Fruit fly (Drosophila melanogaster) S2 (cell line): ENCODE measurements around the gene CG32750.

Experiments used
- CG8478 ChIP-seq: fragments of >200 bp; optimal IDR thresholded peaks from 2 replicates; lab custom pipeline; 2018
- CTCF ChIP-seq, 2 experiments: fragments of >200 bp; optimal IDR thresholded peaks; 2 replicates each; lab custom pipeline; 2018

Gene CG32750

DNA sequence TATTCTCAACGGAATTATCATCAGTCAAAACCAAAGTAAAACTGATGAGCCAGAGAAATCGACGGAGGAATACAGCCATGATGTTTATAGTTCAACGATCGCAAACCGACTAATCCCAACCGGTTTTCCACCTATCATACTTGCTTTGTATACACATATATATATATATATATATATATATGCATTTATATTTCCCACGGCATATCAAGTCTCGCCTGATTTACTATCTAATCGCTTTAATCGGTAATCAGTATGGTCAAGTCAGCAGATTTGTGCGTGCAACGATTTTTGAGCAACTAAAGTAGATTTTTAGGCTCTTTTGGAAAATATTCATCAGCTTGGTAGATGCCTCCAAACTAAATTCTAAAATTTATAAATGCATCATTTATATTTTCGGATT lies at the start of gene CG32750:
Gene CG32750 (minus strand): TSS at position 101 of the 400 bp plus-strand sequence.
- TF ChIP-seq CG8478 (no peak), CTCF (optimal IDR thresholded peaks at IDR 0.05; lab: Kevin White, UChicago) (no peak)

DNA sequence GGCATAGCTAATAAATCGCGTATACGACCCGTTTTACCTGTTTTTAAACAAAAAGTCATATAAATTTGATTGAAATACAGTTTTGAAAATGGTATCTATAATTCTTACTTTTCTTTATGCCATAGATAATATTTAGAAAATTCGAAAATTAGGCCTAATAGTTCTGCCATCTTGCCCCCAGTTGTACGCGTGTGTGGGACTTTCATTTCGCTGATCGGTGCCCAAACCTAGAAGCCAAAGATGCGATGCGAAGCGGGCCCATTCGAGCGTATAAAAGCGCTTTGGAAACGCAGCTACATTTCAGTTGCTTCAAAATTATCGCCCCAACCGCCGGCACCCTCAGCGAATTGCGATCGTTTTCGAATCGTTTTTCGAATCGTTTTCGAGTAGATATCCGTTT lies 40.8 kb upstream of the CG32750 start, which contains the start of gene CG14445:
Gene CG14445 (plus strand): TSS at position 301 of the 400 bp plus-strand sequence.
- no peak for TF ChIP-seq CG8478
- no peak for TF ChIP-seq CTCF (optimal IDR thresholded peaks at IDR 0.05; lab: Kevin White, UChicago)

DNA sequence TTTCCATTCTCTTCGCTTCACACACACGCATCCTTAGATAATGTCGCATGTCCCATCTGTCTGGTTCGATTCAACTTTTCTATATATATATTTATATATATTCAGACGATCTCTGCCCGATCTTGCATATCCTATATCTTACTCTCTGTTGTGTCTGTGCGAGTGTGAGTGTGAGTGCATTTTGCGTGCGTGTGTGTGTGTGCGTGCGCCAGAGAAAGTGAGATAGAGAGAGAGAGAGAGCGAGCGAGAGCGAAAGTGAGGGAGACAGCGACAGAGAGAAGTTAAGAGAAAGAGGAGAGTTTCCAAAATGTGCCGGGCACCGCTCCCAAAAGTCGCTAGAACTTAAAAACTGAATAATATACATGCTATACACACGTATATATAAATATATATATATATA lies 35.5 kb upstream of the CG32750 start:
- TF ChIP-seq CTCF (optimal IDR thresholded peaks at IDR 0.05; lab: Kevin White, UChicago) (no peak), CG8478 (no peak)

DNA sequence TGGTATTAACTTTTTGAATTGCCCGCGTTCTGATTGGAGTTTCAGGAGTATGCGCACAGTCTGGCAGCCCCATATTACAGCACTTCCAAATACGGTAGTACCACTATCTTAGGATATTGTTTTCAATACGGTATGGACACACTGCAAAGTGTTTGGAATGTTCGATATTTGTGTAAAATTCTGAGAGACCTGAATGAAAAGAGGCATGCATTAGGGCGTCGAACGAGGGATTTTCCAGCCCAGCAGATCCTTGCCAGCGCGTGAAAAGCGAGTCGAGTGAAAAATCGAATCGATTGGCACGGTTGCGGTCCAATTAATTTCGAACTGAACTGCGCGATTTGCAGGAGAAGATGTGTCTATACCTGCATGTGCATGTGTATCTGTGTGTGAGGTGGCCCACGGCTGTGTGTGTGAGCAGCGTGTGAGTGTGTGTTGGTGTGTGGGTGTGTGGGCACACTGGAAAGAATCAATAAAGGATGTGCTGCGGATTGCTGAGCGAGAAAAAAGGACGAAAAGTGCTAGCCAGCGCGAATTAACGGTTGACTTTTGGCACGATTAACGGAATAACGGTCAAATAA lies 29.3 kb upstream of the CG32750 start, which contains the start of gene dtn:
Gene dtn (plus strand): TSS at position 176 of the 578 bp plus-strand sequence.
- no peak for TF ChIP-seq CTCF (optimal IDR thresholded peaks at IDR 0.05; lab: Kevin White, UChicago)

DNA sequence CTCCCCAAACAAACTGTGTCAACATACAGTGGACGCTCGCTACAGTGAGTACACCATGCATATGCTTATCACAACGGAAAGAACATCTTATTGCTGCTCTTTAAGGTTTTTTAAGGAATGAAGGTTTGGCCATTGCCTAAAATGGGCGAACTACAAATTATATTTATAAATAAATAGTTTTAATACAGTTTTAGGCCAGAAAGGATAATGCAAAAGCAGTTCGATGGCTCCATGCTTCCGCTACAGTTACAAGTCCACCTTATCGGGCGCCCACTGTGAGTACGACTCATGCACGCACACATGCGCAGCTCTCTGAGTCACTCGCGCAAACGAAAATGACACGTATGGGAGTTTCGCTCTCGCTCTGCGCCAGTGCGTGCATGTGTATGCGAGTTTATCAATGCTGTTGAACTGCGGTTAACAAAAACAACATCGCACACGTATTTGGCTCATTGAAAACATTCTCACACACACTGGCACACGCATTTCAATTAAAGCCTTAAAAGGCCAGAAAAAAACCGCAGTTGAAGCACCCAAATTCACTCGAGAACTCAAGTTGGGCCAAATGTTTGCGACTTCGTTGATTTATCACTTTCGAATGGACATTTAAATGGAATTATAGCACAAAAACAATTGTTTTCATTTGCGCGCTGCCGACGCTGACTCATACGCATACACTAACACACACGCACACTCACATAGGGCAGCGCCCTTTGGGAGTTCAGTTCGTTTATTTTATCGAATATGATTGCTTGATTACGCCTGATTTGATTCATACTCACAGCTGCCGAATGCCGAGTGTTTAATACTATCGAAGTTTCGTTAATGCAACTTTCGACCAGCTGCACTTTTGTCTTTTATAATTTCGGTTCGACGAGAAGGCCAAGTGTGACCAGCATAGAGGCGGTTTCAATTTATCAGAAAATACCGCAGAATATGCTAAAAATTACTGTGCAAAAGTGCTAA lies 28.3 kb upstream of the CG32750 start, which contains the start of gene sqh:
Gene sqh (minus strand): TSS at position 916 of the 966 bp plus-strand sequence.
- TF ChIP-seq CTCF (optimal IDR thresholded peaks at IDR 0.05; lab: Kevin White, UChicago) (no peak), CG8478 (no peak)

DNA sequence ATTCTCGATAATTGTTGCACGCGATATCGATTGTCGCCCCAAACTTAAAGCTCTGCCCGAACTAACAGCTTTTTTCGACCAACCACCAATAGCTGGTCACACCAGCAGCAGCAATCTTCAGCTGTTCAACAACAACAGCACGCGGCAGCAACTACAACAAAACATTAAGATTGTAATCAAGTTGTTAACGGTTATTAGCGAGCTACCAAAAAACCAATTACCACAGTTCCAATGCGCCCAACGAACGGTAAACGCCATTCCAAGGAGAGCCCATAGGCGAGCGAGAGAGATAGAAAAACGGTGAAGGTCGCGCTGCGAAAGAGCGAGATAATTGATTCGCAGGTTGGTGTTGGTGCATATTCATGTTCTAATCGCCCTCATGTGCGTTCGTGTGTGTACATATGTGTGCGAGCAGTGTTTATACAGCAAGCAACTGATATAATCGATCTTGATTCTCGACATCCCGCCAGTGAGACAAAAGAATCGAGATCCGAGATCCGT lies 23.7 kb upstream of the CG32750 start, which contains the start of gene Efr:
Gene Efr (plus strand): TSS at position 113 of the 501 bp plus-strand sequence.
- no peak for TF ChIP-seq CG8478
- no peak for TF ChIP-seq CTCF (optimal IDR thresholded peaks at IDR 0.05; lab: Kevin White, UChicago)

DNA sequence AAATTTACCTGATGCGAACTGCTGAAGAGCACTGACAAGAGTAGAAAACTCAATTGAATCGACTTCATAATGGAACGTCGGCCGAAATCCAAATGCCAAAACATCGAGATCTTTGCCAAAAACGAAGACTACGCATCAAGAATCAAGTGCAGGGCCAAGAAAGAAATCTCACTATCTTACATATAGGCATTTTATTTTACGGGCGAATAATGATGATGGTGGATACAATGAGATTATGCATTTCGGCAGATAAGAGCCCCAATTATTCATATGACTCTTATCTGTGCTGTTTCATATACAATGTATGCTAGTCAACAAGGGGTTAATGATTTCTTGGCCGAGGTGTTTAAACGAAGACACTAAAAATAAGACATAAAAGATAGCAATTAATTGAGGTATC lies 23.0 kb upstream of the CG32750 start, which contains the start of gene Btnd:
Gene Btnd (minus strand): TSS at position 101 of the 400 bp plus-strand sequence.
- TF ChIP-seq CG8478, result no peak
- no peak for TF ChIP-seq CTCF (optimal IDR thresholded peaks at IDR 0.05; lab: Kevin White, UChicago)

DNA sequence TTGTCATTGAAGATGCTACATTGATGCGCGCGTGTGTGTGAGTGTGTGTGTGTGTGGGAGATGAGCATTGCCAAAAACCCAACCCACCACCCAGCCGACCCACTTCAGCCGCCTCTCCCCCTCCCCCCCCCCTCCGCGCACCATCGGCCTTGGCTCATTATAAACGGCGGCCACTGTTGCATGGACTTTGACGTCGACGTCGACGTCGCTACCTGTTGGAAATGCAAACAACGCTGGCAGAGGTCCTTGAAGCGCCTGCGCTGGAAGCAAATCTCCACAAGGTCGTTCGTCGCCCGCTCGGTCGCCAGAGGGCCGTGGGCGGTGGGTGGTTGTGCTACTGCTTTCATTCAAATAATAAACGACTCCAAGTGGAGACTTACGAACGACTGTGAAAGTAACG lies 20.4 kb upstream of the CG32750 start:
- TF ChIP-seq CTCF (optimal IDR thresholded peaks at IDR 0.05; lab: Kevin White, UChicago) (no peak), CG8478 (no peak)

DNA sequence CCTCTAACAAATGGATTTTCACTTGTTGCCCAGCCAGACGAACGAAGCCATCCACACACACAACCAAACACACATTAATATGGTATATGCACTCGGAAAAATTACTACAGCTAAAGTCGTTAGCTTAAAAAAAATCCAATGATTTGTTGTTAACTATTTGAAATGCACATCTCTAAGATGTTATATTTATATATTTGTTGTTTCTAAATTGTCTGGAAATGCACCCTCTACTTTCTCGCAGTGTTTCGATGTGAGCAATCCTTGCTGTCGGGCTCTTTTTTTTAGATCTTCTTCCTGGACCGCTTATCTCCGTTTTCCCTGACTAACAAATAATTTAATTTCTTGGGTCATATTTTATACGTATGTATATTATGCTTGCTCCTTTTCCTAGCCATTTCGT lies 8.9 kb upstream of the CG32750 start:
- TF ChIP-seq CTCF (optimal IDR thresholded peaks at IDR 0.05; lab: Kevin White, UChicago) (no peak), CG8478 (no peak)

DNA sequence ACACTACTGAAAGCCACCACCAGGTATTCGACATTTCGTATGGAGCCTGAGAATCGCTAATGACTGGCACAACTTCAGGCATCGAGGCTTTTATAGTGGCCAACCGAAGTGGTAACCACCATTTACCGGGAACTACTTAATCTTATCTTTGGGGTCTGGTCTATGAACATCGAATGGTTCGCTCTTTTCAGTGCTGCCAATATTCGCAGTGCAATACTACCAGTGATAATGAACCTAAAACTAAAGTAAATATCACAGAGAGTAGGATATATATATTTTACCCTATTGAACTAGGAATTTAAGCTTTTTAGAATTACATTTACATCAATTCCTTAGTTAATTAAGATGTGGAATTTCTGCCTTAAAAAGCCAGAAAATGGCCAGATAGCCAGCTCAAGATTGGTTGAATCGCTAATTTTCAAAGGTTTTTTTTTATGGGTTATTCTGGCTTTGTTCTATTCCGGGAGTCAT lies 6.3 kb upstream of the CG32750 start, which contains the start of gene vanin-like:
Gene vanin-like (minus strand): TSS at position 51 of the 471 bp plus-strand sequence.
- TF ChIP-seq CG8478 (no peak), CTCF (optimal IDR thresholded peaks at IDR 0.05; lab: Kevin White, UChicago) (no peak)

DNA sequence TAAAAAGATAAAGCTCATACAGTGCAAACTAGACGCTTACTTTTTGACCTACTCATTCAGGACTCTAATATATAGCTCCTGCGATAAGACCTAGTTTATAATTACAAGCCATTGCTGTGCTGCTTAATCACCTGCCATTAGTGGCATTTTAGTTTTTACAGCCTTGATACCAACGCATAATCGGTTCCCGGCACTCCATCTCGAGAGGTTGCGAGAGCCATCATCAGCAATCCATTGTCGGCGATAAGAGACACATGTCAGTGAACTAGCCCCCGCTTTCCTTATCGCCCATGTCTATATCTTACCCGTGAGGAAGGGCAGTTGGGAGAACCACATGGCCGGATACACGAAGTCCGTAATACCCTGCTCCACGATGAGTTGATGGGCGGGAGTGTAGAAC lies 5.2 kb upstream of the CG32750 start:
- TF ChIP-seq CTCF (optimal IDR thresholded peaks at IDR 0.05; lab: Kevin White, UChicago), result no peak
- no peak for TF ChIP-seq CG8478

DNA sequence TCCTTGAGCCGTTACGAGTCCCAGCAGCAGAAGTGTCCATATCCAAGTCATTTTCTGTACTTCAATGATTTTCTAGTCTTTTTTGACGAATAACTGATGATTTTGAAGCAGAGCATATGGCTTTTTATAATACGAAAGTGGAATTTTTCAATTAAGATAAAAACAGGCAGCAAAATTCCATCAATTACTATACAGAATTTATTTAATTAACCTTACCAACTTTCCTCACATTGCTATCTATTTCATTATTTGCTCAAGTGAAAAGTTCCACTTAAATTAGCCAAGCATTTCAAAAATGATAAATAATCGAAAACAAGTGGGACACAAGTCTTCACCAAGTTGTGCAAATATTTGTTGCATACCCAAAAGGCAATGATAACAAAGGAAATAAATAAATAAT lies 3.6 kb upstream of the CG32750 start, which contains the start of gene CG43090:
Gene CG43090 (minus strand): TSS at position 101 of the 400 bp plus-strand sequence.
- TF ChIP-seq CG8478 (no peak), CTCF (optimal IDR thresholded peaks at IDR 0.05; lab: Kevin White, UChicago) (no peak)

DNA sequence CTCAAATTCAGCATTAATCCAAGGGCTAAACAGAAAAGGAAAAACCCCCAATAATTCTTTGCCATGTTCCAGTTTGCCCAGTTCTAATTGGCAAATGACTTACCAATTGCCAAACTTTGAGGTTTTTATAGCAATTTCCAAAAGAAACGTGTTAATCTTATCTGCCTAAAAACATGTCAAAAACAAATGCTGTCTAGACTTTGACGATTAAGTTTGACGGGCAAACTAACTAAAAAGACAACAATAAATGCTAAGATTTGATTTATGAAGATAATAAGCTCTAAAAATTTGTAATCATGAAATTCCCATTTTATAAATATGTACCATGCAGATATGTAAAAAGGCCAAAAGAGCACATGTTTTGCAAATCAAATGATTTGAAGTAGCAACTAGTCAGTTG lies 2.3 kb upstream of the CG32750 start, which contains the start of gene CG32751:
Gene CG32751 (minus strand): TSS at position 101 of the 400 bp plus-strand sequence.
- TF ChIP-seq CG8478 (no peak), CTCF (optimal IDR thresholded peaks at IDR 0.05; lab: Kevin White, UChicago) (no peak)

DNA sequence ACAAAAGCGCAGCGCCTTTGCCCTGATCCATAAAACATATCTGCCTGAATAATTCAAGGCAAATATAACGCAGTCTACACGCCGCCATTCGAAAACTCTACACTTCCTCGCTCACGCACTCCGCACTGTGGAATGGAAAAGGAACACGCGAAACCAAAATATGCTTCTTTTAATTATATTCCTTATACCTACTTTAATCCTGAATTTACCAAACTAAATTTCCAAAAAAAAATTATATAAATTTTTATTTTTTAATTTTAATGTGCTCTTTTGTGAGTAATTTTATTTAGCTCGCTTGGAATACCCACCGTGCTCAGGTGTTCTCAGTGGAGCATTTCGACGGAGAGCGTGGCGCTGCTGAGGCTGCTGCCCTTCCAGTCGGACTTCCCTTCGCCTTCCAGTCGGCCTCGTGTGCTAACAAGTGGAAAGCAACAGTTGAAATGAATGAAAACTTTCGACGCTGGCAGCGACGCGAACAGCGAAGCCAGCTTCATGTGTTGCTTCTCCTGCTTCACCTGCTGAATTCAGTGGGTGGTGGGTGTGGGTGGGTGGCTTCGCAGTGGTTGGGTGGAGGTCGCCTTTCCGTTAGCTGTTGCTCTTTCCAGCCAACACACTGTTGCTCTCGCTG lies 2.9 kb downstream of the CG32750 start:
- TF ChIP-seq CG8478 (no peak), CTCF (optimal IDR thresholded peaks at IDR 0.05; lab: Kevin White, UChicago) (no peak)

DNA sequence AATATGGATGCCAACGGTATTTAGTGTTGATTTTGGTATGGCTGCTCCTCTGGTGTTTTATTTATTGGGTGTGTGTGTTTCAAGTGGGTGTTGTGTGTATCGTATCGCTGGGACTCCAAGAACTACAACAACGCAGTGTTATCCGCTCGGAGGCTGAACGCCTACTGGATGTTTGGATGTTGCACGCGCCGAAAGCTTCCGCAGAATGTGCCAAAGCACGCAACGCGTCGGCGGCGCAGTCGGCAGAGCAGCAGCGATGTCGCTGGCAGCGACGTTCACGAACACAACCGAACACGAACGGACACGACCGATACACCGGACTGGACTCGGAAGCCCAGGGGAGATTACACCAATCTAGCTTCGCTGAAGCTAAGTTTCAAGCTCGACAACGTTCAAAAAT lies 3.9 kb downstream of the CG32750 start, which contains the start of gene Ca-alpha1T:
Gene Ca-alpha1T (minus strand): TSS at position 152 of the 400 bp plus-strand sequence.
- TF ChIP-seq CTCF (optimal IDR thresholded peaks at IDR 0.05; lab: Kevin White, UChicago) (no peak), CG8478 (no peak)
